Worm (Caenorhabditis elegans) whole organism, L2 larva: Measurements from ENCODE around the gene M116.5.

Source experiments
- lin-13 ChIP-seq: fragments of 150-350 bp; optimal IDR thresholded peaks from 2 replicates; lab custom pipeline; 2014; ENCODE audit warnings: missing biosample characterization, missing genetic modification reagents, missing genetic modification characterization
- nhr-237 ChIP-seq: fragments of 150-350 bp; optimal IDR thresholded peaks from 2 replicates; lab custom pipeline; 2014; ENCODE audit warnings: missing biosample characterization, missing genetic modification characterization
- snpc-4 ChIP-seq: fragments of 150-350 bp; optimal IDR thresholded peaks from 2 replicates; lab custom pipeline; 2014; ENCODE audit warnings: missing biosample characterization, missing genetic modification characterization

DNA sequence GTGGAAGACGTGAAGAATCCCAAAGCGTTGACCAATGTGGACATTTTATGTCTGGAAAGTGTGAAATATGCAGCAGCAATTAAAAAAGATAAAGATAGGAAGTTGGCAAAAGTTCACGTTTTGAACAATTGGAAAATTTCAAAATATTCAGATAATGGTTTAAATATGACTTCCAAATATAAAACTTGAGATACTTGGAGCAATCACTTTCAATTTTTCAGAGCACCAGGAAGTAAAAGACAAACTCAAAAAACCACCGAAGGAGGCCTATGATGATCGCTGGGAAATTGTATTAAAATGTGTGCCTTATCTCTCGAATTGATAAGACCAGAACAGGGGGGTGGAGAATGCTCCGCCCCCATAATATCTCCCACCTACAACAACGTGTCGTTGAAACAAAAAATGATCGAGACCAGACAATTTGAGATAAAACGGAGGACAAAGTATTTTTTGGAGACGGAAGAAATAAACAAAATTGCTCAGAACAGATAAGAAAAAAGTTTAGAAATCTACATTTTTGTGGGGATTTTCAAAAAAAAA, 30.9 kb upstream of the M116.5 start, which contains the start of gene eppl-1:
- TF ChIP-seq snpc-4 (tag; lab: Kevin White, UChicago) (no peak), nhr-237 (tag; lab: Kevin White, UChicago) (no peak), lin-13 (GFP tag; lab: Kevin White, UChicago) (no peak)
